Fruit fly (Drosophila melanogaster): ENCODE results near the gene Irp-1A.

The Irp-1A gene

DNA sequence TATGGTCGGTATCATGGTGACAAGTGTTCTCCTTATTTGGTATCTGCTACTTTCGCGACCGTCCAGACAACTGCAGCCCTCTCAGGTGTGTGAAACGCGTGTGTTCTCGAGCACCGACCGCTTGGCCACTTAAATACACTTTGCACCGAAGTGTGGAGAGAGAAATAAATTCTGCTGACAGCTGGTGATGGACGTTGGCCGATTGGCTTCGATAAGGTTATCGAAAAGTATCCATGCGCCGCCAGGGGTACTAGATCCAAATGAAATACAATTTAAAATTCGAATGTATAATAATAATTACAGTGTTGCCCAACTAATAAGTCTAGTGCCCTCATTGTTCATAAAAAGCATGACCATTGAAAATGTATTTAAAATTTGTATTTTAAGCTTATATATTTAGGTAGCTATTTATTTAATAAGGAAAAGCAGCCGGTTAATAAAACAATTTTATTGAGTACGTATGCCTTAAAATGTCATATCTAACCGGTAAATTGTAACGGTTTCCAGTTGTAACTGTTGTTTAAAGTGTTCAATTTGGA, 38.0 kb downstream of the Irp-1A start, which contains the start of the genes Gclm and CG17625 (continued):
- peak; percentile 58 for TF ChIP-seq trem (tag; optimal IDR thresholded peaks at IDR 0.05)
- peak; percentile 44 for TF ChIP-seq Drgx (GFP tag; IDR thresholded peaks at IDR 0.05)
- TF ChIP-seq CG2116 (GFP tag; optimal IDR thresholded peaks at IDR 0.05) = peak; percentile 70
- TF ChIP-seq E2f1 (GFP tag; IDR thresholded peaks at IDR 0.05) = peak; percentile 57
- TF ChIP-seq Doc3 (GFP tag; IDR thresholded peaks at IDR 0.05; ENCODE audit: partially characterized antibody) = peak; percentile 41; the same call in 1 of the 3 replicates
- TF ChIP-seq Opbp (GFP tag; IDR thresholded peaks at IDR 0.05; ENCODE audit: partially characterized antibody) = peak; percentile 86
- TF ChIP-seq run (tag; optimal IDR thresholded peaks at IDR 0.05) = no peak
- peak in 1 of 3 experiments; percentile 46 for TF ChIP-seq lola (GFP tag; optimal IDR thresholded peaks at IDR 0.05)
- peak; percentile 75 for TF ChIP-seq Abd-B (GFP tag; optimal IDR thresholded peaks at IDR 0.05)
- peak; percentile 41 for TF ChIP-seq CG9727 (GFP tag; optimal IDR thresholded peaks at IDR 0.05)
- no peak for TF ChIP-seq crc (GFP tag; optimal IDR thresholded peaks at IDR 0.05)
- TF ChIP-seq chinmo (GFP tag; IDR thresholded peaks at IDR 0.05; ENCODE audit: partially characterized antibody) = peak; percentile 79; the same call in 1 of the 4 replicates
- TF ChIP-seq abd-A (tag; optimal IDR thresholded peaks at IDR 0.05) = no peak
- no peak for TF ChIP-seq NC2α (GFP tag; optimal IDR thresholded peaks at IDR 0.05)
- no peak for TF ChIP-seq Doc2 (GFP tag; IDR thresholded peaks at IDR 0.05)
- TF ChIP-seq CG34422 (GFP tag; IDR thresholded peaks at IDR 0.05) = peak; percentile 74
- TF ChIP-seq lbe (GFP tag; optimal IDR thresholded peaks at IDR 0.05) = peak; percentile 24
- no peak for TF ChIP-seq D (optimal IDR thresholded peaks at IDR 0.05)
- TF ChIP-seq D (GFP tag; optimal IDR thresholded peaks at IDR 0.05) = no peak
- no peak for TF ChIP-seq pfk (GFP tag; optimal IDR thresholded peaks at IDR 0.05)
- TF ChIP-seq pan (optimal IDR thresholded peaks at IDR 0.05) = no peak
- TF ChIP-seq pan (GFP tag; optimal IDR thresholded peaks at IDR 0.05 in 1 of 2, IDR thresholded peaks at IDR 0.05 in 1 of 2) = no peak
- TF ChIP-seq Bgb (GFP tag; IDR thresholded peaks at IDR 0.05; ENCODE audit: partially characterized antibody) = peak; percentile 83
- peak; percentile 7 for TF ChIP-seq CG16815 (GFP tag; optimal IDR thresholded peaks at IDR 0.05)
- TF ChIP-seq CG30431 (GFP tag; optimal IDR thresholded peaks at IDR 0.05) = no peak
- peak; percentile 78 for TF ChIP-seq CG12391 (tag; optimal IDR thresholded peaks at IDR 0.05)
- peak; percentile 48 for TF ChIP-seq CG18262 (tag; optimal IDR thresholded peaks at IDR 0.05)
- TF ChIP-seq CG31388 (GFP tag; optimal IDR thresholded peaks at IDR 0.05) = no peak
- no peak for TF ChIP-seq CG2889 (GFP tag; IDR thresholded peaks at IDR 0.05)
- peak; percentile 50 for TF ChIP-seq PHDP (tag; optimal IDR thresholded peaks at IDR 0.05)
- no peak for TF ChIP-seq Atf6 (GFP tag; IDR thresholded peaks at IDR 0.05)
- peak; percentile 72 for TF ChIP-seq Dp (GFP tag; optimal IDR thresholded peaks at IDR 0.05)
- peak; percentile 51 for TF ChIP-seq CG30020 (tag; optimal IDR thresholded peaks at IDR 0.05)
- no peak for TF ChIP-seq CG3065 (GFP tag; optimal IDR thresholded peaks at IDR 0.05)
- TF ChIP-seq shn (GFP tag; optimal IDR thresholded peaks at IDR 0.05) = peak; percentile 11
- peak; percentile 24 for TF ChIP-seq scrt (GFP tag; optimal IDR thresholded peaks at IDR 0.05)
- TF ChIP-seq pnt (GFP tag; optimal IDR thresholded peaks at IDR 0.05) = no peak
- no peak for TF ChIP-seq CG7745 (tag; optimal IDR thresholded peaks at IDR 0.05)
- no peak for TF ChIP-seq CG15479 (GFP tag; optimal IDR thresholded peaks at IDR 0.05)
- no peak for TF ChIP-seq CG4282 (GFP tag; optimal IDR thresholded peaks at IDR 0.05)
- 0 out of 3 replicates have a peak, but pooled peaks have one; percentile 36 for TF ChIP-seq CG11560 (tag; IDR thresholded peaks at IDR 0.05)
- peak; percentile 81 for TF ChIP-seq sob (GFP tag; IDR thresholded peaks at IDR 0.05)
- no peak for TF ChIP-seq p53 (GFP tag; optimal IDR thresholded peaks at IDR 0.05)
- TF ChIP-seq maf-S (GFP tag; optimal IDR thresholded peaks at IDR 0.05) = no peak
- no peak for TF ChIP-seq CG5180 (GFP tag; optimal IDR thresholded peaks at IDR 0.05)
- TF ChIP-seq Antp (GFP tag; optimal IDR thresholded peaks at IDR 0.05) = peak; percentile 47
- TF ChIP-seq gt (GFP tag; IDR thresholded peaks at IDR 0.05) = no peak
- peak; percentile 37 for TF ChIP-seq nerfin-1 (tag; optimal IDR thresholded peaks at IDR 0.05)
- TF ChIP-seq CG7271 (tag; optimal IDR thresholded peaks at IDR 0.05) = no peak
- peak; percentile 57 for TF ChIP-seq lilli (GFP tag; optimal IDR thresholded peaks at IDR 0.05)
- no peak for TF ChIP-seq h (optimal IDR thresholded peaks at IDR 0.05)
